Fruit fly (Drosophila melanogaster) whole organism, embryonic: ENCODE results near the gene CG13843.

Source experiments
- Awh ChIP-seq: fragments of 200-800 bp; sonication (Bioruptor generic); IDR thresholded peaks from 2 replicates; pipeline ENCODE4, ENCODE4 v1.3.6; 2022; ENCODE audit warnings: missing biosample characterization, missing genetic modification characterization
- Bgb ChIP-seq: fragments of 200-800 bp; sonication (Bioruptor generic); IDR thresholded peaks from 2 replicates; pipeline ENCODE4 v1.3.6; 2022; ENCODE audit warnings: missing biosample characterization, missing genetic modification characterization; ENCODE audit not compliant: partially characterized antibody
- Bteb2 ChIP-seq: fragments of 200-800 bp; sonication (Bioruptor generic); optimal IDR thresholded peaks from 2 replicates; lab custom pipeline; 2016; ENCODE audit warnings: missing biosample characterization, missing genetic modification characterization
- CG1024 ChIP-seq: fragments of 200-800 bp; sonication (Bioruptor generic); IDR thresholded peaks from 2 replicates; pipeline ENCODE4 v1.3.6; 2022; ENCODE audit warnings: missing biosample characterization, missing genetic modification characterization
- CG10462 ChIP-seq: fragments of 200-800 bp; sonication (Bioruptor generic); optimal IDR thresholded peaks from 2 replicates; lab custom pipeline; 2016; ENCODE audit warnings: missing biosample characterization, missing genetic modification characterization
- CG10654 ChIP-seq: fragments of 200-800 bp; sonication (Bioruptor generic); optimal IDR thresholded peaks from 2 replicates; lab custom pipeline; 2016; ENCODE audit warnings: missing biosample characterization, missing genetic modification characterization
- CG11093 ChIP-seq: fragments of 200-800 bp; sonication (Bioruptor generic); IDR thresholded peaks from 3 replicates; pipeline ENCODE4 v1.3.6; 2022; ENCODE audit warnings: missing biosample characterization, missing genetic modification characterization
- CG13287 ChIP-seq: fragments of 200-800 bp; sonication (Bioruptor generic); IDR thresholded peaks from 2 replicates; pipeline ENCODE4 v1.3.6; 2022; ENCODE audit warnings: missing biosample characterization, missing genetic modification characterization; ENCODE audit not compliant: partially characterized antibody
- CG14667 ChIP-seq: fragments of 200-800 bp; sonication (Bioruptor generic); IDR thresholded peaks from 2 replicates; pipeline ENCODE4 v1.3.6; 2022; ENCODE audit warnings: missing biosample characterization, missing genetic modification characterization
- CG1529 ChIP-seq: fragments of 200-800 bp; sonication (Bioruptor generic); optimal IDR thresholded peaks from 3 replicates; lab custom pipeline; 2018; ENCODE audit warnings: missing biosample characterization, missing genetic modification characterization
- CG18619 ChIP-seq: fragments of 200-800 bp; sonication (Bioruptor generic); optimal IDR thresholded peaks from 3 replicates; lab custom pipeline; 2017; ENCODE audit warnings: missing biosample characterization, mild to moderate bottlenecking, missing genetic modification characterization
- CG32767 ChIP-seq: fragments of 200-800 bp; sonication (Bioruptor generic); IDR thresholded peaks from 2 replicates; pipeline ENCODE4 v1.3.6; 2022; ENCODE audit warnings: missing biosample characterization, missing genetic modification characterization
- CG33557 ChIP-seq: fragments of 200-800 bp; sonication (Bioruptor generic); optimal IDR thresholded peaks from 2 replicates; lab custom pipeline; 2019; ENCODE audit warnings: missing biosample characterization, mild to moderate bottlenecking, missing genetic modification characterization, moderate library complexity
- CG4707 ChIP-seq: fragments of 200-800 bp; sonication (Bioruptor generic); optimal IDR thresholded peaks from 2 replicates; lab custom pipeline; 2018; ENCODE audit warnings: missing biosample characterization, mild to moderate bottlenecking, missing genetic modification characterization, moderate library complexity
- CG4820 ChIP-seq: fragments of 200-800 bp; sonication (Bioruptor generic); optimal IDR thresholded peaks from 3 replicates; lab custom pipeline; 2016; ENCODE audit warnings: missing biosample characterization, missing genetic modification characterization
- CG7987 ChIP-seq: fragments of 200-800 bp; sonication (Bioruptor generic); optimal IDR thresholded peaks from 2 replicates; lab custom pipeline; 2018; ENCODE audit warnings: missing biosample characterization, mild to moderate bottlenecking, missing genetic modification characterization, moderate library complexity
- CrebB ChIP-seq: fragments of 200-800 bp; sonication (Bioruptor generic); optimal IDR thresholded peaks from 3 replicates; lab custom pipeline; 2018; ENCODE audit warnings: missing biosample characterization, mild to moderate bottlenecking, missing genetic modification characterization
- Deaf1 ChIP-seq: fragments of 200-800 bp; optimal IDR thresholded peaks from 3 replicates; lab custom pipeline; 2019; ENCODE audit warnings: missing biosample characterization, mild to moderate bottlenecking, missing genetic modification characterization, moderate library complexity
- E2f1 ChIP-seq: fragments of 200-800 bp; sonication (Bioruptor generic); IDR thresholded peaks from 2 replicates; pipeline ENCODE4 v1.3.6; 2022; ENCODE audit warnings: missing biosample characterization, missing genetic modification characterization
- HHEX ChIP-seq: fragments of 200-800 bp; sonication (Bioruptor generic); optimal IDR thresholded peaks from 3 replicates; lab custom pipeline; 2017; ENCODE audit warnings: missing biosample characterization, mild to moderate bottlenecking, missing genetic modification characterization, missing genetic modification reagents
- HLH3B ChIP-seq: fragments of 200-800 bp; sonication (Bioruptor generic); IDR thresholded peaks from 2 replicates; pipeline ENCODE4 v1.3.6; 2022; ENCODE audit warnings: missing biosample characterization, missing genetic modification characterization
- Jarid2 ChIP-seq: fragments of 200-800 bp; sonication (Bioruptor generic); optimal IDR thresholded peaks from 3 replicates; lab custom pipeline; 2017; ENCODE audit warnings: mild to moderate bottlenecking, missing biosample characterization, missing genetic modification reagents, missing genetic modification characterization
- MESR4 ChIP-seq: fragments of 200-800 bp; sonication (Bioruptor generic); optimal IDR thresholded peaks from 2 replicates; lab custom pipeline; 2018; ENCODE audit warnings: missing biosample characterization, mild to moderate bottlenecking, missing genetic modification characterization, moderate library complexity
- MTF-1 ChIP-seq: fragments of 200-800 bp; sonication (Bioruptor generic); optimal IDR thresholded peaks from 2 replicates; lab custom pipeline; 2018; ENCODE audit warnings: missing biosample characterization, mild to moderate bottlenecking, missing genetic modification characterization, borderline replicate concordance
- Nf-YB ChIP-seq: fragments of 200-800 bp; sonication (Bioruptor generic); optimal IDR thresholded peaks from 3 replicates; lab custom pipeline; 2019; ENCODE audit warnings: missing biosample characterization, mild to moderate bottlenecking, missing genetic modification characterization, moderate library complexity
- amos ChIP-seq: fragments of 200-800 bp; sonication (Bioruptor generic); IDR thresholded peaks from 2 replicates; pipeline ENCODE4 v1.3.6; 2022; ENCODE audit warnings: missing biosample characterization, missing genetic modification characterization; ENCODE audit not compliant: partially characterized antibody
- ase ChIP-seq: fragments of 200-800 bp; sonication (Bioruptor generic); IDR thresholded peaks from 3 replicates; pipeline ENCODE4 v1.3.6; 2022; ENCODE audit warnings: missing biosample characterization, missing genetic modification characterization
- btn ChIP-seq: fragments of 200-800 bp; sonication (Bioruptor generic); optimal IDR thresholded peaks from 2 replicates; lab custom pipeline; 2016; ENCODE audit warnings: missing biosample characterization, missing genetic modification characterization
- cg ChIP-seq: fragments of 200-800 bp; sonication (Bioruptor generic); optimal IDR thresholded peaks from 3 replicates; lab custom pipeline; 2019; ENCODE audit warnings: missing biosample characterization, mild to moderate bottlenecking, missing genetic modification characterization, moderate library complexity
- chif ChIP-seq, 2 experiments: fragments of 200-800 bp; sonication (Bioruptor generic); optimal IDR thresholded peaks; 3 replicates each; lab custom pipeline; 2016; ENCODE audit warnings: missing biosample characterization in 2 of 2, missing genetic modification characterization in 2 of 2
- chn ChIP-seq: fragments of 200-800 bp; sonication (Bioruptor generic); optimal IDR thresholded peaks from 2 replicates; lab custom pipeline; 2016; ENCODE audit warnings: missing biosample characterization, missing genetic modification characterization
- ci ChIP-seq: fragments of 200-800 bp; sonication (Bioruptor generic); IDR thresholded peaks from 3 replicates; pipeline ENCODE4 v1.3.6; 2022; ENCODE audit warnings: missing biosample characterization, missing genetic modification characterization
- corto ChIP-seq: fragments of 200-800 bp; sonication (Bioruptor generic); optimal IDR thresholded peaks from 2 replicates; lab custom pipeline; 2016; ENCODE audit warnings: missing biosample characterization, mild to moderate bottlenecking, missing genetic modification characterization, moderate library complexity
- crol ChIP-seq: fragments of 200-800 bp; sonication (Bioruptor generic); IDR thresholded peaks from 2 replicates; pipeline ENCODE4 v1.3.6; 2022; ENCODE audit warnings: missing biosample characterization, missing genetic modification characterization
- cwo ChIP-seq: fragments of 200-800 bp; sonication (Bioruptor generic); optimal IDR thresholded peaks from 3 replicates; lab custom pipeline; 2017; ENCODE audit warnings: missing biosample characterization, missing genetic modification characterization, mild to moderate bottlenecking, moderate library complexity, missing genetic modification reagents
- dimm ChIP-seq: fragments of 200-800 bp; sonication (Bioruptor generic); IDR thresholded peaks from 2 replicates; pipeline ENCODE4 v1.3.6; 2022; ENCODE audit warnings: missing biosample characterization, missing genetic modification characterization
- esg ChIP-seq: fragments of 200-800 bp; sonication (Bioruptor generic); conservative IDR thresholded peaks from 2 replicates; pipeline ENCODE4 v1.3.6; 2022; ENCODE audit warnings: missing biosample characterization, missing genetic modification characterization
- gro ChIP-seq: fragments of 200-800 bp; sonication (Bioruptor generic); optimal IDR thresholded peaks from 2 replicates; lab custom pipeline; 2016; ENCODE audit warnings: missing biosample characterization, missing genetic modification characterization
- mam ChIP-seq: fragments of 200-800 bp; sonication (Bioruptor generic); optimal IDR thresholded peaks from 3 replicates; lab custom pipeline; 2016; ENCODE audit warnings: missing biosample characterization, missing genetic modification characterization
- pan ChIP-seq, 4 experiments: fragments of >200 bp in 3 of 4; fragments of 200-800 bp in 1 of 4; sonication (Bioruptor generic) in 1 of 4; optimal IDR thresholded peaks in 3 of 4; IDR thresholded peaks in 1 of 4; 2 replicates each; pipeline versions ENCODE4 v1.3.6 to Lab custom; 2017 to 2022; ENCODE audit warnings: missing biosample characterization in 2 of 4, missing genetic modification characterization in 2 of 4, mixed read lengths in 1 of 4
- prd ChIP-seq, 3 experiments: fragments of >200 bp in 2 of 3; fragments of 200-800 bp in 1 of 3; sonication (Bioruptor generic) in 1 of 3; optimal IDR thresholded peaks in 2 of 3; IDR thresholded peaks in 1 of 3; 2 replicates in 2 of 3; 3 replicates in 1 of 3; pipeline versions ENCODE4 v1.3.6 to Lab custom; 2017 to 2022; ENCODE audit warnings: missing biosample characterization in 1 of 3, missing genetic modification characterization in 1 of 3
- repo ChIP-seq: fragments of 200-800 bp; sonication (Bioruptor generic); optimal IDR thresholded peaks from 2 replicates; lab custom pipeline; 2016; ENCODE audit warnings: missing biosample characterization, missing genetic modification characterization
- sens-2 ChIP-seq: fragments of 200-800 bp; sonication (Bioruptor generic); IDR thresholded peaks from 2 replicates; pipeline ENCODE4 v1.3.6; 2022; ENCODE audit warnings: missing biosample characterization, missing genetic modification characterization
- sim ChIP-seq: fragments of 200-800 bp; sonication (Bioruptor generic); IDR thresholded peaks from 2 replicates; pipeline ENCODE4 v1.3.6; 2022; ENCODE audit warnings: missing biosample characterization, missing genetic modification characterization
- tin ChIP-seq: fragments of 200-800 bp; sonication (Bioruptor generic); optimal IDR thresholded peaks from 3 replicates; lab custom pipeline; 2016; ENCODE audit warnings: missing biosample characterization, missing genetic modification characterization
- tll ChIP-seq, 2 experiments: fragments of 200-800 bp in 1 of 2; fragments of >200 bp in 1 of 2; sonication (Bioruptor generic) in 1 of 2; optimal IDR thresholded peaks; 2 replicates each; lab custom pipeline; 2017 to 2019; ENCODE audit warnings: missing biosample characterization in 2 of 2, missing genetic modification characterization in 2 of 2, mild to moderate bottlenecking in 1 of 2, moderate library complexity in 1 of 2
- wek ChIP-seq: fragments of 200-800 bp; sonication (Bioruptor generic); optimal IDR thresholded peaks from 3 replicates; lab custom pipeline; 2018; ENCODE audit warnings: missing biosample characterization, mild to moderate bottlenecking, missing genetic modification characterization, moderate library complexity
- z ChIP-seq: fragments of 200-800 bp; sonication (Bioruptor generic); IDR thresholded peaks from 3 replicates; pipeline ENCODE4 v1.3.6; 2022; ENCODE audit warnings: missing biosample characterization, missing genetic modification characterization

CG13843 gene

DNA sequence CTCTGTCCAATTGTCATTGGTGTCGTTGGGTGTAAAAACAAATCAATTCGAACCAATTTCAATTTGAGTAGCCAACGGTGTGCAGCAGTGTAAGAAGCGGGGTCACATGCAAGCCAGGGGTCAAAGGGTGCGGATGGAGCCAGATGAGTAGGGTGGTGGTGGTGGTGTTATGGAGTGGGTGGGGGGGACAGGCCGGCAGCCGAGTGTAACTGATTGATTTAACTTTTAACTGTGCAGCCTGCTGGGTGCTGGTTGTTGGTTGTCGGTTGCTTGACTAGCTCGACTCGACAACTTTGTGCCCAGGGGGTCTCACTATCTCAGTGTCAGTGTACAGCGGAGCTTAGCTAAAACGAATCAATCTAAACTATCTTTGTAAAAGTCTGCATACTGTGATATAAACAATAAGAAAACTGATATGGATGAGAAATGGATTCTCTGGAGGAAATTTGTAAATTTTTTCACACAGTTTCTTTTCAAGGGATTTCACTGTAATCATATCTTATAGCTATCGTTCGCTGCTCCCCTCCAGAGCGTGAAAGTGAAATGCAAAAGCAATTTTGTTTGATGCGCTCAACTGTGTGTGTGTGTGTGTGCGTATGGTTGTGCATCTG lies 11.8 kb upstream of the CG13843 start (continued):
- no peak for TF ChIP-seq Bteb2
- peak; percentile 85 for TF ChIP-seq HLH3B (GFP tag; lab: Robert Waterston, UW)
- TF ChIP-seq crol (GFP tag; lab: Robert Waterston, UW) = peak; percentile 27; the same call in 1 of the 2 replicates
- no peak for TF ChIP-seq corto
- no peak for TF ChIP-seq Jarid2 (GFP tag; lab: Kevin White, UChicago)
- TF ChIP-seq CG10462 (GFP tag; lab: Kevin White, UChicago) = peak; percentile 45
- peak; percentile 70 for TF ChIP-seq esg (GFP tag; lab: Robert Waterston, UW)
- peak; percentile 54; the same call in 1 of the 2 replicates for TF ChIP-seq sim (GFP tag; lab: Robert Waterston, UW)
- TF ChIP-seq CG1529 (GFP tag; lab: Kevin White, UChicago) = peak; percentile 69
- TF ChIP-seq Bgb = no peak
- peak; percentile 11 for TF ChIP-seq CrebB (tag; lab: Kevin White, UChicago)
- peak; percentile 72; the same call in 2 of the 3 replicates for TF ChIP-seq CG11093 (GFP tag; lab: Robert Waterston, UW)
- TF ChIP-seq btn (GFP tag; lab: Kevin White, UChicago) = peak; percentile 40
- no peak for TF ChIP-seq CG7987
- no peak for TF ChIP-seq CG10654 (GFP tag; lab: Kevin White, UChicago)
- peak; percentile 69 for TF ChIP-seq sens-2 (GFP tag; lab: Robert Waterston, UW)
- peak; percentile 73 for TF ChIP-seq mam (GFP tag; lab: Kevin White, UChicago)
- peak; percentile 57 for TF ChIP-seq HHEX (GFP tag; lab: Kevin White, UChicago)
- peak; percentile 56 to 76 for TF ChIP-seq chif (GFP tag; optimal IDR thresholded peaks at IDR 0.05; lab: Kevin White, UChicago)
- peak; percentile 26 for TF ChIP-seq cg
- TF ChIP-seq CG1024 = peak; percentile 67
- peak; percentile 27 for TF ChIP-seq cwo (GFP tag; lab: Kevin White, UChicago)
- no peak for TF ChIP-seq pan (optimal IDR thresholded peaks at IDR 0.05; lab: Kevin White, UChicago)
- TF ChIP-seq pan (GFP tag; optimal IDR thresholded peaks at IDR 0.05 in 1 of 2, IDR thresholded peaks at IDR 0.05 in 1 of 2) = peak in 1 of 2 experiments; percentile 76
- TF ChIP-seq Nf-YB (GFP tag; lab: Kevin White, UChicago) = no peak
- peak; percentile 35; the same call in 1 of the 2 replicates for TF ChIP-seq CG32767 (GFP tag; lab: Robert Waterston, UW)
- TF ChIP-seq prd (optimal IDR thresholded peaks at IDR 0.05; lab: Kevin White, UChicago) = no peak
- peak; percentile 86 for TF ChIP-seq prd (GFP tag; IDR thresholded peaks at IDR 0.05; lab: Robert Waterston, UW)
- peak; percentile 36 for TF ChIP-seq repo (GFP tag; lab: Kevin White, UChicago)
- TF ChIP-seq wek = peak; percentile 33
- TF ChIP-seq tll (GFP tag; optimal IDR thresholded peaks at IDR 0.05; lab: Kevin White, UChicago) = no peak
- TF ChIP-seq Awh (GFP tag; lab: Robert Waterston, UW) = peak; percentile 86
- TF ChIP-seq E2f1 (GFP tag; lab: Robert Waterston, UW) = peak; percentile 70
- peak; percentile 60; the same call in 1 of the 2 replicates for TF ChIP-seq dimm (GFP tag; lab: Robert Waterston, UW)
- TF ChIP-seq CG14667 = peak; percentile 77
- peak; percentile 75 for TF ChIP-seq tin (GFP tag; lab: Kevin White, UChicago)
- TF ChIP-seq MTF-1 (GFP tag; lab: Kevin White, UChicago) = peak; percentile 45
- TF ChIP-seq ci (GFP tag; lab: Robert Waterston, UW) = peak; percentile 94
- peak; percentile 57 for TF ChIP-seq CG33557 (GFP tag; lab: Kevin White, UChicago)
- TF ChIP-seq CG18619 = peak; percentile 40
- no peak for TF ChIP-seq CG13287 (GFP tag; lab: Robert Waterston, UW)
- peak; percentile 41 for TF ChIP-seq chn (GFP tag; lab: Kevin White, UChicago)
- peak; percentile 65; the same call in 1 of the 3 replicates for TF ChIP-seq ase (GFP tag; lab: Robert Waterston, UW)
- TF ChIP-seq CG4707 = peak; percentile 71
- TF ChIP-seq z (GFP tag; lab: Robert Waterston, UW) = no peak
- TF ChIP-seq gro (GFP tag; lab: Kevin White, UChicago) = no peak
- TF ChIP-seq Deaf1 = no peak
- TF ChIP-seq amos (GFP tag; lab: Robert Waterston, UW) = no peak
- no peak for TF ChIP-seq MESR4 (GFP tag; lab: Kevin White, UChicago)
- peak; percentile 67 for TF ChIP-seq CG4820 (GFP tag; lab: Kevin White, UChicago)
